Fruit fly (Drosophila melanogaster) whole organism, adult: Measurements from ENCODE around the gene CG42489.

Experiments
- CG11617 ChIP-seq: fragments of 200-800 bp; sonication (Bioruptor generic); optimal IDR thresholded peaks from 2 replicates; lab custom pipeline; 2017; ENCODE audit warnings: mild to moderate bottlenecking, missing biosample characterization, missing genetic modification reagents, missing genetic modification characterization
- CG1620 ChIP-seq: fragments of 200-800 bp; sonication (Bioruptor generic); optimal IDR thresholded peaks from 2 replicates; lab custom pipeline; 2016; ENCODE audit warnings: missing biosample characterization, missing genetic modification characterization
- CG5204 ChIP-seq: fragments of 200-800 bp; sonication (Bioruptor generic); optimal IDR thresholded peaks from 2 replicates; lab custom pipeline; 2016; ENCODE audit warnings: missing biosample characterization, missing genetic modification characterization
- bab1 ChIP-seq: fragments of 200-800 bp; sonication (Bioruptor generic); optimal IDR thresholded peaks from 3 replicates; lab custom pipeline; 2019; ENCODE audit warnings: missing biosample characterization, mild to moderate bottlenecking, missing genetic modification characterization, moderate library complexity
- kay ChIP-seq: fragments of 200-800 bp; sonication (Bioruptor generic); peaks from one replicate; lab custom pipeline; 2016; ENCODE audit warnings: missing biosample characterization, missing genetic modification characterization, borderline replicate concordance
- ovo ChIP-seq: fragments of 200-800 bp; sonication (Bioruptor generic); optimal IDR thresholded peaks from 2 replicates; lab custom pipeline; 2016; ENCODE audit warnings: missing biosample characterization, missing genetic modification characterization
- tj ChIP-seq: fragments of 200-800 bp; sonication (Bioruptor generic); optimal IDR thresholded peaks from 3 replicates; lab custom pipeline; 2017; ENCODE audit warnings: missing biosample characterization, mild to moderate bottlenecking, missing genetic modification characterization, moderate library complexity

DNA sequence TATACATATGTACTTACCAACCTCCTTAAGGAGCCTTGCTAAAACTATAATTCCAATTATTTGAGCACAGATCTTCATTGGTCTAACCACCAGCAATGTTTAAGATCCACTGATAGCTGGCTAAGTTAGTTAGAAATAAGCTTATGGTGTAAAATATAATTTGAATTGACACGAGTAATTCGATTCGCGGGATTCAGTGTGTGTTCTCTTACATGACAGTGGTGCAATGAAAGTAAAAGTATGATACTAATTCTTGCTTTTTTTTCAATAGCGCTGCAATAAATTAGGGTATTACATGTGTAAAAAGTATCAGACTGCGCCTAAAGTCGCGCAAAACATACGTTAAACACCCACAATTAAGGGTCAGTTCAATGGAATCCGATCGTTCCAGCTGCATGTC is 25.4 kb upstream of the CG42489 start, which contains the start of gene CG33325:
- TF ChIP-seq tj (no peak), bab1 (no peak), ovo (GFP tag; lab: Kevin White, UChicago) (no peak), kay (no peak), CG1620 (GFP tag; lab: Kevin White, UChicago) (no peak), CG5204 (GFP tag; lab: Kevin White, UChicago) (no peak), CG11617 (no peak)
